Fruit fly (Drosophila melanogaster) whole organism, embryonic: ENCODE measurements around the gene CG4645.

Experiments used
- Ada2b ChIP-seq: fragments of 200-800 bp; sonication (Bioruptor generic); IDR thresholded peaks from 2 replicates; pipeline ENCODE4 v1.3.6; 2022; ENCODE audit warnings: missing biosample characterization, missing genetic modification characterization
- Awh ChIP-seq: fragments of 200-800 bp; sonication (Bioruptor generic); IDR thresholded peaks from 2 replicates; pipeline ENCODE4, ENCODE4 v1.3.6; 2022; ENCODE audit warnings: missing biosample characterization, missing genetic modification characterization
- CG10321 ChIP-seq: fragments of 200-800 bp; sonication (Bioruptor generic); IDR thresholded peaks from 2 replicates; pipeline ENCODE4 v1.3.6; 2022; ENCODE audit warnings: missing biosample characterization, missing genetic modification characterization
- CG10366 ChIP-seq: fragments of 200-800 bp; sonication (Bioruptor generic); IDR thresholded peaks from 2 replicates; pipeline ENCODE4 v1.3.6; 2022; ENCODE audit warnings: missing biosample characterization, missing genetic modification characterization
- CG10462 ChIP-seq: fragments of 200-800 bp; sonication (Bioruptor generic); optimal IDR thresholded peaks from 2 replicates; lab custom pipeline; 2016; ENCODE audit warnings: missing biosample characterization, missing genetic modification characterization
- CG10543 ChIP-seq: fragments of 200-800 bp; sonication (Bioruptor generic); optimal IDR thresholded peaks from 3 replicates; lab custom pipeline; 2017; ENCODE audit warnings: missing biosample characterization, mild to moderate bottlenecking, missing genetic modification characterization, moderate library complexity
- CG11398 ChIP-seq: fragments of 200-800 bp; sonication (Bioruptor generic); optimal IDR thresholded peaks from 2 replicates; lab custom pipeline; 2016; ENCODE audit warnings: missing biosample characterization, missing genetic modification characterization
- CG12236 ChIP-seq: fragments of 200-800 bp; sonication (Bioruptor generic); optimal IDR thresholded peaks from 2 replicates; lab custom pipeline; 2016; ENCODE audit warnings: missing biosample characterization, missing genetic modification characterization
- CG1233 ChIP-seq: fragments of 200-800 bp; sonication (Bioruptor generic); optimal IDR thresholded peaks from 4 replicates; lab custom pipeline; 2018; ENCODE audit warnings: missing biosample characterization, mild to moderate bottlenecking, missing genetic modification characterization
- CG12769 ChIP-seq: fragments of 200-800 bp; sonication (Bioruptor generic); optimal IDR thresholded peaks from 2 replicates; lab custom pipeline; 2019; ENCODE audit warnings: missing biosample characterization, mild to moderate bottlenecking, missing genetic modification characterization, moderate library complexity
- CG14050 ChIP-seq: fragments of 200-800 bp; sonication (Bioruptor generic); IDR thresholded peaks from 3 replicates; pipeline ENCODE4 v1.3.6; 2022; ENCODE audit warnings: missing biosample characterization, missing genetic modification characterization
- CG14710 ChIP-seq: fragments of 200-800 bp; sonication (Bioruptor generic); optimal IDR thresholded peaks from 3 replicates; lab custom pipeline; 2019; ENCODE audit warnings: missing biosample characterization, mild to moderate bottlenecking, missing genetic modification characterization, moderate library complexity
- CG14965 ChIP-seq: fragments of 200-800 bp; sonication (Bioruptor generic); optimal IDR thresholded peaks from 2 replicates; lab custom pipeline; 2016; ENCODE audit warnings: missing biosample characterization, missing genetic modification characterization, borderline replicate concordance
- CG16815 ChIP-seq: fragments of 200-800 bp; sonication (Bioruptor generic); optimal IDR thresholded peaks from 3 replicates; lab custom pipeline; 2017; ENCODE audit warnings: missing biosample characterization, mild to moderate bottlenecking, missing genetic modification characterization
- CG17385 ChIP-seq: fragments of 200-800 bp; sonication (Bioruptor generic); optimal IDR thresholded peaks from 3 replicates; lab custom pipeline; 2018; ENCODE audit warnings: missing biosample characterization, mild to moderate bottlenecking, missing genetic modification characterization
- CG17612 ChIP-seq: fragments of 200-800 bp; sonication (Bioruptor generic); IDR thresholded peaks from 2 replicates; pipeline ENCODE4 v1.3.6; 2022; ENCODE audit warnings: missing biosample characterization, missing genetic modification characterization
- CG17802 ChIP-seq: fragments of 200-800 bp; sonication (Bioruptor generic); optimal IDR thresholded peaks from 2 replicates; lab custom pipeline; 2018; ENCODE audit warnings: missing biosample characterization, mild to moderate bottlenecking, missing genetic modification characterization, moderate library complexity
- CG18262 ChIP-seq: fragments of 200-800 bp; optimal IDR thresholded peaks from 3 replicates; lab custom pipeline; 2019; ENCODE audit warnings: missing biosample characterization, mild to moderate bottlenecking, missing genetic modification characterization, moderate library complexity
- CG2202 ChIP-seq: fragments of 200-800 bp; sonication (Bioruptor generic); optimal IDR thresholded peaks from 2 replicates; lab custom pipeline; 2018; ENCODE audit warnings: missing biosample characterization, mild to moderate bottlenecking, missing genetic modification characterization
- CG30403 ChIP-seq: fragments of 200-800 bp; sonication (Bioruptor generic); optimal IDR thresholded peaks from 3 replicates; lab custom pipeline; 2016; ENCODE audit warnings: missing biosample characterization, missing genetic modification characterization
- CG3163 ChIP-seq: fragments of 200-800 bp; sonication (Bioruptor generic); optimal IDR thresholded peaks from 3 replicates; lab custom pipeline; 2016; ENCODE audit warnings: missing biosample characterization, missing genetic modification characterization
- CG3847 ChIP-seq: fragments of 200-800 bp; sonication (Bioruptor generic); IDR thresholded peaks from 2 replicates; pipeline ENCODE4 v1.3.6; 2022; ENCODE audit warnings: missing biosample characterization, missing genetic modification characterization
- CG42726 ChIP-seq: fragments of 200-800 bp; sonication (Bioruptor generic); IDR thresholded peaks from 2 replicates; pipeline ENCODE4 v1.3.6; 2022; ENCODE audit warnings: missing biosample characterization, missing genetic modification characterization; ENCODE audit not compliant: partially characterized antibody
- CG4282 ChIP-seq: fragments of 200-800 bp; sonication (Bioruptor generic); optimal IDR thresholded peaks from 2 replicates; lab custom pipeline; 2016; ENCODE audit warnings: missing biosample characterization, missing genetic modification characterization
- CG5245 ChIP-seq: fragments of 200-800 bp; sonication (Bioruptor generic); optimal IDR thresholded peaks from 3 replicates; lab custom pipeline; 2016; ENCODE audit warnings: missing biosample characterization, missing genetic modification characterization
- CG7372 ChIP-seq: fragments of 200-800 bp; sonication (Bioruptor generic); IDR thresholded peaks from 2 replicates; pipeline ENCODE4 v1.3.6; 2022; ENCODE audit warnings: missing biosample characterization, missing genetic modification characterization
- CG8089 ChIP-seq: fragments of 200-800 bp; sonication (Bioruptor generic); optimal IDR thresholded peaks from 3 replicates; lab custom pipeline; 2016; ENCODE audit warnings: missing biosample characterization, missing genetic modification characterization
- CG8478 ChIP-seq: fragments of >200 bp; optimal IDR thresholded peaks from 2 replicates; lab custom pipeline; 2018
- CG9727 ChIP-seq: fragments of 200-800 bp; sonication (Bioruptor generic); optimal IDR thresholded peaks from 3 replicates; lab custom pipeline; 2017; ENCODE audit warnings: missing biosample characterization, mild to moderate bottlenecking, missing genetic modification characterization
- Drgx ChIP-seq: fragments of 200-800 bp; sonication (Bioruptor generic); IDR thresholded peaks from 2 replicates; pipeline ENCODE4 v1.3.6; 2022; ENCODE audit warnings: missing biosample characterization, missing genetic modification characterization
- GATAe ChIP-seq: fragments of 200-800 bp; sonication (Bioruptor generic); conservative IDR thresholded peaks from 2 replicates; pipeline ENCODE4 v1.3.6; 2022; ENCODE audit warnings: missing biosample characterization, missing genetic modification characterization
- HLH3B ChIP-seq: fragments of 200-800 bp; sonication (Bioruptor generic); IDR thresholded peaks from 2 replicates; pipeline ENCODE4 v1.3.6; 2022; ENCODE audit warnings: missing biosample characterization, missing genetic modification characterization
- HLH4C ChIP-seq: fragments of 200-800 bp; sonication (Bioruptor generic); IDR thresholded peaks from 3 replicates; pipeline ENCODE4 v1.3.6; 2022; ENCODE audit warnings: missing biosample characterization, missing genetic modification characterization; ENCODE audit not compliant: partially characterized antibody
- Myb ChIP-seq: fragments of 200-800 bp; sonication (Bioruptor generic); optimal IDR thresholded peaks from 2 replicates; lab custom pipeline; 2016; ENCODE audit warnings: missing biosample characterization, missing genetic modification characterization
- Pdp1 ChIP-seq, 2 experiments: fragments of 200-800 bp; sonication (Bioruptor generic); optimal IDR thresholded peaks; 3 replicates each; lab custom pipeline; 2016; ENCODE audit warnings: missing biosample characterization in 2 of 2, missing genetic modification characterization in 2 of 2, mild to moderate bottlenecking in 1 of 2, moderate library complexity in 1 of 2
- Sry-β ChIP-seq: fragments of 200-800 bp; sonication (Bioruptor generic); optimal IDR thresholded peaks from 2 replicates; lab custom pipeline; 2018; ENCODE audit warnings: missing biosample characterization, mild to moderate bottlenecking, missing genetic modification characterization, moderate library complexity
- Usf ChIP-seq: fragments of 200-800 bp; sonication (Bioruptor generic); optimal IDR thresholded peaks from 2 replicates; lab custom pipeline; 2017; ENCODE audit warnings: missing genotype, missing biosample characterization, missing genetic modification characterization
- ara ChIP-seq: fragments of 200-800 bp; sonication (Bioruptor generic); IDR thresholded peaks from 2 replicates; pipeline ENCODE4 v1.3.6; 2022; ENCODE audit warnings: missing biosample characterization, missing genetic modification characterization
- az2 ChIP-seq: fragments of 200-800 bp; sonication (Bioruptor generic); optimal IDR thresholded peaks from 3 replicates; lab custom pipeline; 2016; ENCODE audit warnings: missing biosample characterization, missing genetic modification characterization
- fd64A ChIP-seq: fragments of 200-800 bp; sonication (Bioruptor generic); optimal IDR thresholded peaks from 3 replicates; lab custom pipeline; 2018; ENCODE audit warnings: missing biosample characterization, mild to moderate bottlenecking, missing genetic modification characterization
- fu2 ChIP-seq: fragments of 200-800 bp; sonication (Bioruptor generic); optimal IDR thresholded peaks from 2 replicates; lab custom pipeline; 2016; ENCODE audit warnings: missing biosample characterization, missing genetic modification characterization
- gcm ChIP-seq: fragments of 200-800 bp; sonication (Bioruptor generic); optimal IDR thresholded peaks from 2 replicates; lab custom pipeline; 2019; ENCODE audit warnings: missing biosample characterization, mild to moderate bottlenecking, missing genetic modification characterization, moderate library complexity
- ind ChIP-seq: fragments of 200-800 bp; sonication (Bioruptor generic); optimal IDR thresholded peaks from 3 replicates; lab custom pipeline; 2016; ENCODE audit warnings: missing biosample characterization, missing genetic modification characterization
- kay ChIP-seq: fragments of 200-800 bp; sonication (Bioruptor generic); optimal IDR thresholded peaks from 2 replicates; lab custom pipeline; 2016; ENCODE audit warnings: missing biosample characterization, missing genetic modification characterization
- nom ChIP-seq: fragments of 200-800 bp; sonication (Bioruptor generic); optimal IDR thresholded peaks from 2 replicates; lab custom pipeline; 2017; ENCODE audit warnings: missing biosample characterization, missing genetic modification characterization, mild to moderate bottlenecking, moderate library complexity, missing genetic modification reagents
- pita ChIP-seq: fragments of 200-800 bp; sonication (Bioruptor generic); optimal IDR thresholded peaks from 2 replicates; lab custom pipeline; 2017; ENCODE audit warnings: missing biosample characterization, mild to moderate bottlenecking, missing genetic modification characterization
- schlank ChIP-seq: fragments of 200-800 bp; sonication (Bioruptor generic); optimal IDR thresholded peaks from 2 replicates; lab custom pipeline; 2018; ENCODE audit warnings: missing biosample characterization, mild to moderate bottlenecking, missing genetic modification characterization
- sima ChIP-seq: fragments of 200-800 bp; sonication (Bioruptor generic); optimal IDR thresholded peaks from 2 replicates; lab custom pipeline; 2016; ENCODE audit warnings: missing biosample characterization, missing genetic modification characterization
- slou ChIP-seq: fragments of 200-800 bp; sonication (Bioruptor generic); optimal IDR thresholded peaks from 3 replicates; lab custom pipeline; 2016; ENCODE audit warnings: missing biosample characterization, missing genetic modification characterization
- sob ChIP-seq: fragments of 200-800 bp; sonication (Bioruptor generic); IDR thresholded peaks from 2 replicates; pipeline ENCODE4 v1.3.6; 2022; ENCODE audit warnings: missing biosample characterization, missing genetic modification characterization
- ttk ChIP-seq: fragments of 200-800 bp; sonication (Bioruptor generic); IDR thresholded peaks from 2 replicates; pipeline ENCODE4 v2.1.2; 2022; ENCODE audit warnings: missing biosample characterization, missing genetic modification characterization
- tup ChIP-seq: fragments of 200-800 bp; sonication (Bioruptor generic); optimal IDR thresholded peaks from 2 replicates; lab custom pipeline; 2016; ENCODE audit warnings: missing biosample characterization, mild to moderate bottlenecking, missing genetic modification characterization, moderate library complexity
- wek ChIP-seq: fragments of 200-800 bp; sonication (Bioruptor generic); optimal IDR thresholded peaks from 3 replicates; lab custom pipeline; 2018; ENCODE audit warnings: missing biosample characterization, mild to moderate bottlenecking, missing genetic modification characterization, moderate library complexity
- z ChIP-seq: fragments of 200-800 bp; sonication (Bioruptor generic); IDR thresholded peaks from 3 replicates; pipeline ENCODE4 v1.3.6; 2022; ENCODE audit warnings: missing biosample characterization, missing genetic modification characterization

The CG4645 gene

dm6 chrX:12947670-12948069 lies 37.9 kb downstream of the CG4645 start (continued):
- no peak for TF ChIP-seq ind (GFP tag; lab: Kevin White, UChicago)
- no peak for TF ChIP-seq CG4282
- TF ChIP-seq az2: no peak
- TF ChIP-seq CG8478 (lab: Kevin White, UChicago): no peak
- TF ChIP-seq CG10366: no peak
- no peak for TF ChIP-seq ttk (GFP tag; lab: Robert Waterston, UW)
- no peak for TF ChIP-seq CG10321 (GFP tag; lab: Robert Waterston, UW)
- no peak for TF ChIP-seq nom (GFP tag; lab: Kevin White, UChicago)
- no peak for TF ChIP-seq CG14965
- TF ChIP-seq CG17802 (tag; lab: Kevin White, UChicago): no peak
- TF ChIP-seq CG12236 (GFP tag; lab: Kevin White, UChicago): no peak
- no peak for TF ChIP-seq CG3163 (GFP tag; lab: Kevin White, UChicago)
- TF ChIP-seq Myb: no peak
- TF ChIP-seq pita (GFP tag; lab: Kevin White, UChicago): no peak
- TF ChIP-seq CG17385 (GFP tag; lab: Kevin White, UChicago): peak; percentile 46
- TF ChIP-seq z (GFP tag; lab: Robert Waterston, UW): no peak
- no peak for TF ChIP-seq schlank (tag; lab: Kevin White, UChicago)
- no peak for TF ChIP-seq HLH4C (GFP tag; lab: Robert Waterston, UW)
- TF ChIP-seq CG11398 (GFP tag; lab: Kevin White, UChicago): no peak
- peak; percentile 31 for TF ChIP-seq CG14710
- TF ChIP-seq Drgx (GFP tag; lab: Robert Waterston, UW): no peak
- TF ChIP-seq Usf (GFP tag; lab: Kevin White, UChicago): no peak
- no peak for TF ChIP-seq Ada2b
- no peak for TF ChIP-seq slou
- TF ChIP-seq gcm: no peak
- TF ChIP-seq CG12769 (tag; lab: Kevin White, UChicago): no peak
- no peak for TF ChIP-seq kay (GFP tag; lab: Kevin White, UChicago)
- peak; percentile 67 for TF ChIP-seq CG1233
- TF ChIP-seq sob: no peak
- TF ChIP-seq Awh (GFP tag; lab: Robert Waterston, UW): no peak
- no peak for TF ChIP-seq GATAe (GFP tag; lab: Robert Waterston, UW)
- TF ChIP-seq CG14050 (GFP tag; lab: Robert Waterston, UW): no peak
- TF ChIP-seq CG18262 (tag; lab: Kevin White, UChicago): no peak
- TF ChIP-seq CG42726: no peak
- no peak for TF ChIP-seq CG17612 (GFP tag; lab: Robert Waterston, UW)
- TF ChIP-seq HLH3B: no peak
- TF ChIP-seq CG7372 (GFP tag; lab: Robert Waterston, UW): no peak
- TF ChIP-seq ara: peak; percentile 27; the same call in 1 of the 2 replicates
- TF ChIP-seq fd64A (GFP tag; lab: Kevin White, UChicago): no peak

dm6 chrX:12957412-12957895 lies 47.7 kb downstream of the CG4645 start, which contains the start of gene hec:
Gene hec (minus strand): TSS chrX:12957462.
- TF ChIP-seq CG10462 (GFP tag; lab: Kevin White, UChicago) (no peak), fu2 (no peak), CG9727 (GFP tag; lab: Kevin White, UChicago) (peak; percentile 12), Pdp1 (GFP tag; optimal IDR thresholded peaks at IDR 0.05; lab: Kevin White, UChicago) (peak in 1 of 2 experiments; percentile 3), CG10543 (GFP tag; lab: Kevin White, UChicago) (no peak), CG3847 (GFP tag; lab: Robert Waterston, UW) (0 out of 2 replicates have a peak, but pooled peaks have one; percentile 19), CG5245 (GFP tag; lab: Kevin White, UChicago) (no peak), tup (GFP tag; lab: Kevin White, UChicago) (no peak), Sry-β (GFP tag; lab: Kevin White, UChicago) (no peak), sima (GFP tag; lab: Kevin White, UChicago) (no peak), CG16815 (GFP tag; lab: Kevin White, UChicago) (peak; percentile 13), CG2202 (no peak), CG1233 (no peak), CG30403 (GFP tag; lab: Kevin White, UChicago) (peak; percentile 34), slou (no peak), wek (GFP tag; lab: Kevin White, UChicago) (no peak), CG8089 (GFP tag; lab: Kevin White, UChicago) (no peak)
